Fruit fly (Drosophila melanogaster) whole organism, pupa: ENCODE results near the gene RtGEF.
A peak's percentile ranks its signal among the peaks of the same experiment; 100 is the strongest.

Experiments used
- CG10348 ChIP-seq: fragments of 200-800 bp; sonication (Bioruptor generic); IDR thresholded peaks from 2 replicates; pipeline ENCODE4 v1.3.6; 2022; ENCODE audit warnings: missing biosample characterization, missing genetic modification characterization
- CG34367 ChIP-seq: fragments of 200-800 bp; sonication (Bioruptor generic); optimal IDR thresholded peaks from 2 replicates; lab custom pipeline; 2018; ENCODE audit warnings: missing biosample characterization, mild to moderate bottlenecking, missing genetic modification characterization
- CG4496 ChIP-seq: fragments of 200-800 bp; sonication (Bioruptor generic); IDR thresholded peaks from 3 replicates; pipeline ENCODE4 v1.3.6; 2022; ENCODE audit warnings: missing biosample characterization, missing genetic modification characterization
- CG8159 ChIP-seq: fragments of 200-800 bp; sonication (Bioruptor generic); optimal IDR thresholded peaks from 3 replicates; lab custom pipeline; 2018; ENCODE audit warnings: missing biosample characterization, mild to moderate bottlenecking, missing genetic modification characterization, moderate library complexity
- CG8301 ChIP-seq: fragments of 200-800 bp; sonication (Bioruptor generic); optimal IDR thresholded peaks from 2 replicates; lab custom pipeline; 2018; ENCODE audit warnings: missing biosample characterization, mild to moderate bottlenecking, missing genetic modification characterization
- Pif1A ChIP-seq: fragments of 200-800 bp; sonication (Bioruptor generic); optimal IDR thresholded peaks from 3 replicates; lab custom pipeline; 2016; ENCODE audit warnings: missing biosample characterization, missing genetic modification characterization
- Pif1B ChIP-seq: fragments of 200-800 bp; sonication (Bioruptor generic); optimal IDR thresholded peaks from 3 replicates; lab custom pipeline; 2016; ENCODE audit warnings: missing biosample characterization, missing genetic modification characterization
- Snoo ChIP-seq: fragments of 200-800 bp; sonication (Bioruptor generic); optimal IDR thresholded peaks from 3 replicates; lab custom pipeline; 2017; ENCODE audit warnings: missing biosample characterization, mild to moderate bottlenecking, missing genetic modification characterization, inconsistent platforms
- gl ChIP-seq: fragments of 200-800 bp; sonication (Bioruptor generic); optimal IDR thresholded peaks from 2 replicates; lab custom pipeline; 2018; ENCODE audit warnings: missing biosample characterization, mild to moderate bottlenecking, missing genetic modification characterization

dm6 chr2L:20334918-20335317, 15.3 kb upstream of the RtGEF start:
- peak; percentile 56 for TF ChIP-seq Pif1B (GFP tag; lab: Kevin White, UChicago)
- TF ChIP-seq Snoo (tag; lab: Kevin White, UChicago), result no peak
- peak; percentile 44 for TF ChIP-seq Pif1A (GFP tag; lab: Kevin White, UChicago)
- peak; percentile 85 for TF ChIP-seq CG4496 (GFP tag; lab: Robert Waterston, UW)
- peak; percentile 89 for TF ChIP-seq CG8301 (tag; lab: Kevin White, UChicago)
- no peak for TF ChIP-seq gl (tag; lab: Kevin White, UChicago)
- TF ChIP-seq CG10348 (GFP tag; lab: Robert Waterston, UW), result peak; percentile 53
- TF ChIP-seq CG34367 (tag; lab: Kevin White, UChicago), result peak; percentile 43
- peak; percentile 45 for TF ChIP-seq CG8159 (tag; lab: Kevin White, UChicago)
